Fruit fly (Drosophila melanogaster): ENCODE data around the gene CG10979.
A peak's percentile ranks its signal among the peaks of the same experiment; 100 is the strongest.

CG10979 gene

DNA sequence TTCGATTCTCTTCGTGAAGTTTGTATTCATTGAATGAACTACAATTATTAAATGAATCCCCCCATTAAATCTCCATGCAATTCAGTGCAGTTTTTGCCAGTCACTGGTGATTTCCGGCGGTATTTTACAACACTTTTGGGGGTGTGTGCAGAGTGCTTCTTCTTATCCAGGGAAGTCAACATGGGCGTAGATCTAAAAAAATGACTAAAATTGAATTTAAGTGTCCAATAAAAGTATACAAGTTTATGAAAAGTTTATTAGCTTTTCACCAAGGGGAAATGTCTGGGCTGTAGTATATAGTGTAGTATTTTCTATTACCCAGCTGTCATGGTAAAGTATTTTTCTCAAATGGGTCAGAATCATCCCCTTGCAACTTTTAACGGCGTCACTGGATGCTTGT, 3.0 kb upstream of the CG10979 start, which contains the start of gene Hpf1 (continued):
- TF ChIP-seq Oaz (GFP tag; IDR thresholded peaks at IDR 0.05): peak; percentile 96
- TF ChIP-seq CG8944 (GFP tag; optimal IDR thresholded peaks at IDR 0.05): peak; percentile 99
- TF ChIP-seq YL-1 (GFP tag; optimal IDR thresholded peaks at IDR 0.05): peak; percentile 92
- peak; percentile 95 for TF ChIP-seq CG14050 (GFP tag; IDR thresholded peaks at IDR 0.05)
- TF ChIP-seq toy (GFP tag; IDR thresholded peaks at IDR 0.05): peak; percentile 93
- TF ChIP-seq BtbVII (GFP tag; optimal IDR thresholded peaks at IDR 0.05): peak; percentile 98
- no peak for TF ChIP-seq hkb (optimal IDR thresholded peaks at IDR 0.05)
- peak; percentile 98 for TF ChIP-seq hkb (GFP tag; IDR thresholded peaks at IDR 0.05)
- TF ChIP-seq oc (tag; optimal IDR thresholded peaks at IDR 0.05): peak; percentile 97
- peak; percentile 98 for TF ChIP-seq tin (GFP tag; optimal IDR thresholded peaks at IDR 0.05)
- TF ChIP-seq CG13624 (GFP tag; optimal IDR thresholded peaks at IDR 0.05): peak; percentile 99
- peak; percentile 95 for TF ChIP-seq btn (GFP tag; optimal IDR thresholded peaks at IDR 0.05)
- peak; percentile 97 for TF ChIP-seq ase (GFP tag; IDR thresholded peaks at IDR 0.05)
- TF ChIP-seq ftz-f1 (GFP tag; optimal IDR thresholded peaks at IDR 0.05): peak; percentile 72
- TF ChIP-seq CG16813 (GFP tag; IDR thresholded peaks at IDR 0.05; ENCODE audit: partially characterized antibody): no peak
- TF ChIP-seq fd64A (GFP tag; optimal IDR thresholded peaks at IDR 0.05): peak; percentile 93
- TF ChIP-seq CG18262 (tag; optimal IDR thresholded peaks at IDR 0.05): peak; percentile 98
- TF ChIP-seq aop (GFP tag; IDR thresholded peaks at IDR 0.05): peak; percentile 91
- TF ChIP-seq CG1603 (tag; optimal IDR thresholded peaks at IDR 0.05): peak; percentile 97
- TF ChIP-seq stwl (tag; optimal IDR thresholded peaks at IDR 0.05): peak; percentile 86
- TF ChIP-seq CG3995 (GFP tag; optimal IDR thresholded peaks at IDR 0.05): peak; percentile 93
- TF ChIP-seq Nf-YA (GFP tag; IDR thresholded peaks at IDR 0.05): peak; percentile 93
- peak; percentile 92 for TF ChIP-seq ro (GFP tag; IDR thresholded peaks at IDR 0.05)
- TF ChIP-seq CG7271 (tag; optimal IDR thresholded peaks at IDR 0.05): peak; percentile 90
- TF ChIP-seq ATbp (GFP tag; optimal IDR thresholded peaks at IDR 0.05): peak; percentile 95
- peak; percentile 86 for TF ChIP-seq CG17912 (GFP tag; optimal IDR thresholded peaks at IDR 0.05)
- TF ChIP-seq HLH54F (GFP tag; optimal IDR thresholded peaks at IDR 0.05): peak; percentile 99
- TF ChIP-seq ap (GFP tag; IDR thresholded peaks at IDR 0.05): peak; percentile 95
- peak; percentile 84 for TF ChIP-seq Jarid2 (GFP tag; optimal IDR thresholded peaks at IDR 0.05)
- TF ChIP-seq dysf (GFP tag; IDR thresholded peaks at IDR 0.05): peak; percentile 99
- TF ChIP-seq CG10147 (GFP tag; optimal IDR thresholded peaks at IDR 0.05): peak; percentile 98
- peak; percentile 98 for TF ChIP-seq CG6689 (GFP tag; IDR thresholded peaks at IDR 0.05)
- peak; percentile 73 for TF ChIP-seq CG4360 (GFP tag; IDR thresholded peaks at IDR 0.05)
- peak; percentile 73 for TF ChIP-seq bigmax (GFP tag; optimal IDR thresholded peaks at IDR 0.05)
- peak; percentile 96 for TF ChIP-seq CG6813 (GFP tag; optimal IDR thresholded peaks at IDR 0.05)
- TF ChIP-seq pita (GFP tag; optimal IDR thresholded peaks at IDR 0.05): no peak
- TF ChIP-seq CG4282 (GFP tag; optimal IDR thresholded peaks at IDR 0.05): peak; percentile 97
- peak; percentile 85 for TF ChIP-seq Deaf1 (tag; optimal IDR thresholded peaks at IDR 0.05)
- TF ChIP-seq vfl (GFP tag; optimal IDR thresholded peaks at IDR 0.05): peak; percentile 98
- peak; percentile 99 for TF ChIP-seq bab2 (GFP tag; optimal IDR thresholded peaks at IDR 0.05)
- TF ChIP-seq yki (optimal IDR thresholded peaks at IDR 0.05): no peak
- no peak for TF ChIP-seq unc-4 (GFP tag; IDR thresholded peaks at IDR 0.05; ENCODE audit: partially characterized antibody)
- peak; percentile 89 for TF ChIP-seq CG33557 (GFP tag; optimal IDR thresholded peaks at IDR 0.05)
- peak; percentile 98 for TF ChIP-seq chif (GFP tag; optimal IDR thresholded peaks at IDR 0.05)
- peak; percentile 98 for TF ChIP-seq CG16863 (GFP tag; optimal IDR thresholded peaks at IDR 0.05)
- TF ChIP-seq mirr (GFP tag; optimal IDR thresholded peaks at IDR 0.05): peak; percentile 99
- TF ChIP-seq h (optimal IDR thresholded peaks at IDR 0.05): no peak
- peak; percentile 94 for TF ChIP-seq croc (GFP tag; conservative IDR thresholded peaks at IDR 0.05)
- TF ChIP-seq pzg (GFP tag; optimal IDR thresholded peaks at IDR 0.05): peak; percentile 64
- peak; percentile 95 for TF ChIP-seq Hmx (GFP tag; optimal IDR thresholded peaks at IDR 0.05)
- peak; percentile 97 for TF ChIP-seq CG12299 (tag; optimal IDR thresholded peaks at IDR 0.05)
- TF ChIP-seq caup (GFP tag; optimal IDR thresholded peaks at IDR 0.05; ENCODE audit: severe bottlenecking): peak; percentile 98
